Worm (Caenorhabditis elegans) whole organism, L4 larva: ENCODE results near the gene F41G3.10.
A peak's percentile ranks its signal among the peaks of the same experiment; 100 is the strongest.

ENCODE experiments used
- F26F4.8 ChIP-seq: fragments of 200-800 bp; sonication (Bioruptor generic); conservative IDR thresholded peaks from 2 replicates; pipeline ENCODE4 v1.3.6; 2022; ENCODE audit warnings: missing genetic modification characterization, missing compliant biosample characterization
- T26A8.4 ChIP-seq: fragments of 200-800 bp; sonication (Bioruptor generic); IDR thresholded peaks from 2 replicates; pipeline ENCODE4 v1.3.6; 2022; ENCODE audit warnings: missing genetic modification characterization, missing compliant biosample characterization
- Y48G9A.11 ChIP-seq: fragments of 200-800 bp; sonication (Bioruptor generic); IDR thresholded peaks from 2 replicates; pipeline ENCODE4 v1.3.6; 2022; ENCODE audit warnings: missing genetic modification reagents, missing genetic modification characterization, missing compliant biosample characterization
- Y5F2A.4 ChIP-seq: fragments of 200-800 bp; sonication (Bioruptor generic); optimal IDR thresholded peaks from 2 replicates; lab custom pipeline; 2018; ENCODE audit warnings: mild to moderate bottlenecking, missing genetic modification characterization, missing compliant biosample characterization
- ZK337.2 ChIP-seq: fragments of 200-800 bp; sonication (Bioruptor generic); IDR thresholded peaks from 2 replicates; pipeline ENCODE4 v1.3.6; 2022; ENCODE audit warnings: missing genetic modification reagents, missing genetic modification characterization, missing compliant biosample characterization
- ceh-20 ChIP-seq: fragments of 200-800 bp; sonication (Bioruptor generic); IDR thresholded peaks from 2 replicates; pipeline ENCODE4 v1.3.6; 2022; ENCODE audit warnings: missing genetic modification reagents, missing genetic modification characterization, missing compliant biosample characterization
- ceh-28 ChIP-seq: fragments of 150-350 bp; optimal IDR thresholded peaks from 2 replicates; lab custom pipeline; 2014; ENCODE audit warnings: missing biosample characterization, missing genetic modification reagents, missing genetic modification characterization
- ceh-32 ChIP-seq: sonication (generic microtip); optimal IDR thresholded peaks from 2 replicates; lab custom pipeline; 2016; ENCODE audit warnings: mild to moderate bottlenecking, missing genetic modification characterization, missing compliant biosample characterization; ENCODE audit not compliant: poor library complexity
- ceh-44 ChIP-seq: fragments of 200-800 bp; sonication (Bioruptor generic); IDR thresholded peaks from 2 replicates; pipeline ENCODE4 v1.3.6; 2022; ENCODE audit warnings: missing genetic modification reagents, missing genetic modification characterization, missing compliant biosample characterization
- ceh-82 ChIP-seq: sonication (generic microtip); optimal IDR thresholded peaks from 2 replicates; lab custom pipeline; 2017; ENCODE audit warnings: missing biosample characterization, missing genetic modification characterization
- ces-1 ChIP-seq: fragments of 150-350 bp; sonication (generic microtip); optimal IDR thresholded peaks from 4 replicates; lab custom pipeline; 2014; ENCODE audit warnings: missing biosample characterization, missing genetic modification reagents, missing genetic modification characterization
- cey-2 ChIP-seq: sonication (generic microtip); optimal IDR thresholded peaks from 3 replicates; lab custom pipeline; 2017; ENCODE audit warnings: missing genetic modification characterization, mild to moderate bottlenecking, missing compliant biosample characterization, antibody characterized with exemption, borderline replicate concordance; ENCODE audit not compliant: insufficient read depth
- ctbp-1 ChIP-seq: fragments of 200-800 bp; sonication (Bioruptor generic); IDR thresholded peaks from 2 replicates; pipeline ENCODE4 v1.3.6; 2022; ENCODE audit warnings: missing genetic modification reagents, missing genetic modification characterization, missing compliant biosample characterization
- daf-12 ChIP-seq: fragments of 150-350 bp; optimal IDR thresholded peaks from 2 replicates; lab custom pipeline; 2014; ENCODE audit warnings: missing biosample characterization, missing genetic modification reagents, missing genetic modification characterization
- daf-19 ChIP-seq: fragments of 200-800 bp; sonication (Bioruptor generic); conservative IDR thresholded peaks from 2 replicates; pipeline ENCODE4 v1.3.6; 2022; ENCODE audit warnings: missing genetic modification characterization, missing compliant biosample characterization
- dmd-6 ChIP-seq: fragments of 200-800 bp; sonication (Bioruptor generic); IDR thresholded peaks from 2 replicates; pipeline ENCODE4 v1.3.6; 2022; ENCODE audit warnings: missing genetic modification reagents, missing genetic modification characterization, missing compliant biosample characterization
- dmd-9 ChIP-seq: fragments of 200-800 bp; sonication (Bioruptor generic); IDR thresholded peaks from 2 replicates; pipeline ENCODE4 v1.3.6; 2022; ENCODE audit warnings: missing genetic modification reagents, missing genetic modification characterization, missing compliant biosample characterization
- dve-1 ChIP-seq: sonication (generic microtip); optimal IDR thresholded peaks from 2 replicates; lab custom pipeline; 2017; ENCODE audit warnings: antibody characterized with exemption, mild to moderate bottlenecking, missing genetic modification characterization, missing compliant biosample characterization; ENCODE audit not compliant: insufficient read depth
- egl-27 ChIP-seq: sonication (generic microtip); optimal IDR thresholded peaks from 3 replicates; lab custom pipeline; 2017; ENCODE audit warnings: missing biosample characterization, missing genetic modification reagents, missing genetic modification characterization
- egl-43 ChIP-seq: fragments of 200-800 bp; sonication (Bioruptor generic); IDR thresholded peaks from 2 replicates; pipeline ENCODE4 v1.3.6; 2022; ENCODE audit warnings: missing genetic modification reagents, missing genetic modification characterization, missing compliant biosample characterization
- fos-1 ChIP-seq: fragments of 150-350 bp; optimal IDR thresholded peaks from 2 replicates; lab custom pipeline; 2014; ENCODE audit warnings: missing biosample characterization, missing genetic modification characterization
- gei-8 ChIP-seq: fragments of 200-800 bp; sonication (Bioruptor generic); optimal IDR thresholded peaks from 2 replicates; lab custom pipeline; 2018; ENCODE audit warnings: mild to moderate bottlenecking, missing genetic modification characterization, missing compliant biosample characterization
- hif-1 ChIP-seq, 2 experiments: sonication (generic microtip); optimal IDR thresholded peaks; 2 replicates each; lab custom pipeline; 2016 to 2017; ENCODE audit warnings: missing compliant biosample characterization in 2 of 2, missing genetic modification characterization in 2 of 2, missing genetic modification reagents in 2 of 2, missing genotype in 2 of 2, mild to moderate bottlenecking in 1 of 2
- hlh-30 ChIP-seq: sonication (generic microtip); optimal IDR thresholded peaks from 2 replicates; lab custom pipeline; 2017; ENCODE audit warnings: antibody characterized with exemption, mild to moderate bottlenecking, missing genetic modification characterization, missing compliant biosample characterization; ENCODE audit not compliant: insufficient read depth
- hmg-1.1 ChIP-seq: fragments of 200-800 bp; sonication (Bioruptor generic); IDR thresholded peaks from 2 replicates; pipeline ENCODE4 v1.3.6; 2022; ENCODE audit warnings: missing genetic modification reagents, missing genetic modification characterization, missing compliant biosample characterization
- lin-15B ChIP-seq: fragments of 150-350 bp; sonication (generic microtip); optimal IDR thresholded peaks from 3 replicates; lab custom pipeline; 2014; ENCODE audit warnings: missing biosample characterization, missing genetic modification characterization
- lir-3 ChIP-seq: sonication (generic microtip); optimal IDR thresholded peaks from 2 replicates; lab custom pipeline; 2016; ENCODE audit warnings: mild to moderate bottlenecking, missing genetic modification characterization, missing compliant biosample characterization
- lsy-2 ChIP-seq, 2 experiments: fragments of 150-350 bp in 1 of 2; sonication (generic microtip) in 1 of 2; optimal IDR thresholded peaks; 2 replicates each; lab custom pipeline; 2014 to 2017; ENCODE audit warnings: missing biosample characterization in 2 of 2, missing genetic modification characterization in 2 of 2
- mdt-29 ChIP-seq: fragments of 200-800 bp; sonication (Bioruptor generic); IDR thresholded peaks from 2 replicates; pipeline ENCODE4 v1.3.6; 2022; ENCODE audit warnings: missing genetic modification reagents, missing genetic modification characterization, missing compliant biosample characterization
- mep-1 ChIP-seq: fragments of 150-350 bp; sonication (generic microtip); optimal IDR thresholded peaks from 3 replicates; lab custom pipeline; 2014; ENCODE audit warnings: missing biosample characterization, missing genetic modification characterization
- mes-2 ChIP-seq: sonication (generic microtip); optimal IDR thresholded peaks from 2 replicates; lab custom pipeline; 2016; ENCODE audit warnings: missing genotype, mild to moderate bottlenecking, missing genetic modification characterization, missing compliant biosample characterization; ENCODE audit not compliant: poor library complexity, severe bottlenecking
- mxl-3 ChIP-seq: fragments of 200-800 bp; sonication (Bioruptor generic); optimal IDR thresholded peaks from 2 replicates; lab custom pipeline; 2018; ENCODE audit warnings: mild to moderate bottlenecking, missing genetic modification characterization, missing compliant biosample characterization
- nhr-28 ChIP-seq: fragments of 150-350 bp; optimal IDR thresholded peaks from 2 replicates; lab custom pipeline; 2014; ENCODE audit warnings: missing biosample characterization, missing genetic modification characterization
- nhr-42 ChIP-seq: fragments of 200-800 bp; sonication (Bioruptor generic); IDR thresholded peaks from 2 replicates; pipeline ENCODE4 v1.3.6; 2022; ENCODE audit warnings: missing genetic modification characterization, missing compliant biosample characterization
- nhr-48 ChIP-seq: sonication (generic microtip); optimal IDR thresholded peaks from 2 replicates; lab custom pipeline; 2016; ENCODE audit warnings: mild to moderate bottlenecking, missing genetic modification characterization, missing compliant biosample characterization
- nhr-76 ChIP-seq: fragments of 150-350 bp; optimal IDR thresholded peaks from 2 replicates; lab custom pipeline; 2014; ENCODE audit warnings: missing biosample characterization, missing genetic modification characterization
- saeg-2 ChIP-seq: fragments of 200-800 bp; sonication (Bioruptor generic); IDR thresholded peaks from 2 replicates; pipeline ENCODE4 v1.3.6; 2022; ENCODE audit warnings: missing genetic modification reagents, missing genetic modification characterization, missing compliant biosample characterization
- sdz-12 ChIP-seq: fragments of 200-800 bp; sonication (Bioruptor generic); optimal IDR thresholded peaks from 2 replicates; lab custom pipeline; 2018; ENCODE audit warnings: mild to moderate bottlenecking, missing genetic modification characterization, missing compliant biosample characterization
- set-16 ChIP-seq: fragments of 200-800 bp; sonication (Bioruptor generic); IDR thresholded peaks from 2 replicates; pipeline ENCODE4 v1.3.6; 2022; ENCODE audit warnings: missing genetic modification reagents, missing genetic modification characterization, missing compliant biosample characterization
- spr-1 ChIP-seq: sonication (generic microtip); optimal IDR thresholded peaks from 2 replicates; lab custom pipeline; 2016; ENCODE audit warnings: mild to moderate bottlenecking, missing genetic modification characterization, missing compliant biosample characterization
- tag-97 ChIP-seq: fragments of 200-800 bp; sonication (Bioruptor generic); IDR thresholded peaks from 2 replicates; pipeline ENCODE4 v1.3.6; 2022; ENCODE audit warnings: missing genetic modification characterization, missing compliant biosample characterization
- tra-1 ChIP-seq: fragments of 200-800 bp; sonication (Bioruptor generic); IDR thresholded peaks from 2 replicates; pipeline ENCODE4 v1.3.6; 2022; ENCODE audit warnings: missing genetic modification reagents, missing genetic modification characterization, missing compliant biosample characterization
- unc-62 ChIP-seq, 3 experiments: fragments of 150-350 bp in 1 of 3; sonication (generic microtip); optimal IDR thresholded peaks in 2 of 3; peaks in 1 of 3; 1 replicate in 1 of 3; 2 replicates in 2 of 3; lab custom pipeline; 2014 to 2017; ENCODE audit warnings: missing biosample characterization in 3 of 3, missing genetic modification characterization in 3 of 3, missing genetic modification reagents in 3 of 3, missing genotype in 1 of 3
- vab-7 ChIP-seq: fragments of 200-800 bp; sonication (Bioruptor generic); IDR thresholded peaks from 2 replicates; pipeline ENCODE4 v1.3.6; 2022; ENCODE audit warnings: missing genetic modification reagents, missing genetic modification characterization, missing compliant biosample characterization
- zfp-2 ChIP-seq: sonication (generic microtip); optimal IDR thresholded peaks from 2 replicates; lab custom pipeline; 2016; ENCODE audit warnings: mild to moderate bottlenecking, missing genetic modification characterization, missing compliant biosample characterization
- zfp-3 ChIP-seq: fragments of 200-800 bp; sonication (Bioruptor generic); conservative IDR thresholded peaks from 2 replicates; pipeline ENCODE4 v1.3.6; 2022; ENCODE audit warnings: missing genetic modification reagents, missing genetic modification characterization, missing compliant biosample characterization

Gene F41G3.10

ce11 chrII:6726814-6727213 lies 22.5 kb downstream of the F41G3.10 start:
- TF ChIP-seq unc-62 (GFP tag; optimal IDR thresholded peaks at IDR 0.05 in 1 of 2; lab: Kevin White, UChicago) (peak in 1 of 2 experiments; percentile 69), unc-62 (tag; optimal IDR thresholded peaks at IDR 0.05; lab: Kevin White, UChicago) (no peak), egl-43 (GFP tag; lab: Robert Waterston, UW) (no peak), zfp-2 (tag; lab: Kevin White, UChicago) (no peak)

ce11 chrII:6721581-6721980 lies 27.7 kb downstream of the F41G3.10 start:
- no peak for TF ChIP-seq T26A8.4 (GFP tag; lab: Robert Waterston, UW)
- peak in 1 of 2 experiments; percentile 4 for TF ChIP-seq hif-1 (tag; optimal IDR thresholded peaks at IDR 0.05; lab: Kevin White, UChicago)
- peak; percentile 35 for TF ChIP-seq mep-1
- TF ChIP-seq nhr-48 = no peak
- 0 out of 2 replicates have a peak, but pooled peaks have one; percentile 18 for TF ChIP-seq nhr-42 (GFP tag; lab: Robert Waterston, UW)
- no peak for TF ChIP-seq gei-8 (GFP tag; lab: Kevin White, UChicago)
- TF ChIP-seq ceh-28 (tag; lab: Kevin White, UChicago) = no peak
- TF ChIP-seq hmg-1.1 (GFP tag; lab: Robert Waterston, UW) = peak; percentile 68
- no peak for TF ChIP-seq ces-1 (GFP tag; lab: Kevin White, UChicago)
- no peak for TF ChIP-seq daf-12 (tag; lab: Kevin White, UChicago)
- TF ChIP-seq mdt-29 = no peak
- no peak for TF ChIP-seq Y48G9A.11 (GFP tag; lab: Robert Waterston, UW)
- TF ChIP-seq spr-1 (tag; lab: Kevin White, UChicago) = peak; percentile 21
- TF ChIP-seq lin-15B = no peak
- no peak for TF ChIP-seq Y5F2A.4 (GFP tag; lab: Kevin White, UChicago)
- peak; percentile 16 for TF ChIP-seq dve-1 (tag; lab: Kevin White, UChicago)
- TF ChIP-seq fos-1 (tag; lab: Kevin White, UChicago) = no peak
- peak; percentile 59; the same call in 1 of the 2 replicates for TF ChIP-seq dmd-9 (GFP tag; lab: Robert Waterston, UW)
- 0 out of 2 replicates have a peak, but pooled peaks have one; percentile 23 for TF ChIP-seq ceh-44 (GFP tag; lab: Robert Waterston, UW)
- no peak for TF ChIP-seq egl-27
- 0 out of 2 replicates have a peak, but pooled peaks have one; percentile 48 for TF ChIP-seq ceh-20
- no peak for TF ChIP-seq zfp-2 (tag; lab: Kevin White, UChicago)
- TF ChIP-seq ceh-32 (tag; lab: Kevin White, UChicago) = no peak
- peak in 1 of 2 experiments; percentile 3 for TF ChIP-seq lsy-2 (tag; optimal IDR thresholded peaks at IDR 0.05; lab: Kevin White, UChicago)
- TF ChIP-seq tag-97 (GFP tag; lab: Robert Waterston, UW) = no peak
- TF ChIP-seq daf-19 = no peak
- TF ChIP-seq nhr-28 = peak; percentile 32
- TF ChIP-seq unc-62 (GFP tag; optimal IDR thresholded peaks at IDR 0.05 in 1 of 2; lab: Kevin White, UChicago) = no peak
- no peak for TF ChIP-seq unc-62 (tag; optimal IDR thresholded peaks at IDR 0.05; lab: Kevin White, UChicago)
- TF ChIP-seq ctbp-1 (GFP tag; lab: Robert Waterston, UW) = 0 out of 2 replicates have a peak, but pooled peaks have one; percentile 38
- TF ChIP-seq saeg-2 (GFP tag; lab: Robert Waterston, UW) = 0 out of 2 replicates have a peak, but pooled peaks have one; percentile 36
- TF ChIP-seq mxl-3 (GFP tag; lab: Kevin White, UChicago) = peak; percentile 27
- TF ChIP-seq ZK337.2 (GFP tag; lab: Robert Waterston, UW) = no peak
- TF ChIP-seq zfp-3 (GFP tag; lab: Robert Waterston, UW) = no peak
- no peak for TF ChIP-seq sdz-12
- TF ChIP-seq F26F4.8 (GFP tag; lab: Robert Waterston, UW) = no peak
- no peak; the same call in 1 of the 2 replicates for TF ChIP-seq set-16 (GFP tag; lab: Robert Waterston, UW)
- TF ChIP-seq dmd-6 (GFP tag; lab: Robert Waterston, UW) = peak; percentile 43
- no peak for TF ChIP-seq nhr-76
- no peak for TF ChIP-seq lir-3
- TF ChIP-seq vab-7 (GFP tag; lab: Robert Waterston, UW) = peak; percentile 72; the same call in 1 of the 2 replicates
- TF ChIP-seq ceh-82 = no peak
- 0 out of 2 replicates have a peak, but pooled peaks have one; percentile 33 for TF ChIP-seq tra-1 (GFP tag; lab: Robert Waterston, UW)
- peak; percentile 50 for TF ChIP-seq mes-2
- no peak for TF ChIP-seq cey-2 (tag; lab: Kevin White, UChicago)
- TF ChIP-seq hlh-30 (tag; lab: Kevin White, UChicago) = no peak
